Worm (Caenorhabditis elegans): Measurements from ENCODE around the gene Y9C9A.13.

Y9C9A.13 gene

ce11 chrIV:4917774-4918173, 51.5 kb downstream of the Y9C9A.13 start, which contains the start of gene str-158:
TSS of gene str-158 (plus strand) at chrIV:4918074.
- TF ChIP-seq ceh-30 (tag; optimal IDR thresholded peaks at IDR 0.05) (no peak), ceh-24 (tag; optimal IDR thresholded peaks at IDR 0.05) (no peak), nhr-232 (tag; optimal IDR thresholded peaks at IDR 0.05) (no peak), fkh-6 (tag; optimal IDR thresholded peaks at IDR 0.05) (no peak), mec-3 (tag; optimal IDR thresholded peaks at IDR 0.05; ENCODE audit: borderline replicate concordance) (no peak), tbx-7 (tag; optimal IDR thresholded peaks at IDR 0.05) (no peak), lin-11 (tag; optimal IDR thresholded peaks at IDR 0.05) (no peak)
